Fruit fly (Drosophila melanogaster) whole organism, embryonic: Measurements from ENCODE around the gene CG10587.

Experiments
- ATbp ChIP-seq: fragments of 200-800 bp; sonication (Bioruptor generic); optimal IDR thresholded peaks from 2 replicates; lab custom pipeline; 2017; ENCODE audit warnings: missing biosample characterization, mild to moderate bottlenecking, missing genetic modification characterization, missing genetic modification reagents
- Antp ChIP-seq: fragments of 200-800 bp; sonication (Bioruptor generic); optimal IDR thresholded peaks from 3 replicates; lab custom pipeline; 2016; ENCODE audit warnings: missing biosample characterization, missing genetic modification characterization
- Atf-2 ChIP-seq: fragments of 200-800 bp; sonication (Bioruptor generic); optimal IDR thresholded peaks from 2 replicates; lab custom pipeline; 2016; ENCODE audit warnings: missing biosample characterization, missing genetic modification characterization
- CG10431 ChIP-seq: fragments of 200-800 bp; sonication (Bioruptor generic); optimal IDR thresholded peaks from 3 replicates; lab custom pipeline; 2018; ENCODE audit warnings: missing biosample characterization, mild to moderate bottlenecking, missing genetic modification characterization
- CG11560 ChIP-seq: fragments of 200-800 bp; sonication (Bioruptor generic); IDR thresholded peaks from 3 replicates; pipeline ENCODE4 v1.3.6; 2022; ENCODE audit warnings: missing biosample characterization, missing genetic modification characterization
- CG13123 ChIP-seq: fragments of 200-800 bp; sonication (Bioruptor generic); optimal IDR thresholded peaks from 2 replicates; lab custom pipeline; 2016; ENCODE audit warnings: missing biosample characterization, missing genetic modification characterization
- CG13894 ChIP-seq: fragments of 200-800 bp; sonication (Bioruptor generic); optimal IDR thresholded peaks from 3 replicates; lab custom pipeline; 2018; ENCODE audit warnings: missing biosample characterization, mild to moderate bottlenecking, missing genetic modification characterization, moderate library complexity
- CG17328 ChIP-seq: fragments of 200-800 bp; sonication (Bioruptor generic); IDR thresholded peaks from 2 replicates; pipeline ENCODE4 v1.3.6; 2022; ENCODE audit warnings: missing biosample characterization, missing genetic modification characterization
- CG17829 ChIP-seq: fragments of 200-800 bp; optimal IDR thresholded peaks from 2 replicates; lab custom pipeline; 2019; ENCODE audit warnings: missing biosample characterization, mild to moderate bottlenecking, missing genetic modification characterization, moderate library complexity
- CG18262 ChIP-seq: fragments of 200-800 bp; optimal IDR thresholded peaks from 3 replicates; lab custom pipeline; 2019; ENCODE audit warnings: missing biosample characterization, mild to moderate bottlenecking, missing genetic modification characterization, moderate library complexity
- CG2120 ChIP-seq: fragments of 200-800 bp; sonication (Bioruptor generic); optimal IDR thresholded peaks from 3 replicates; lab custom pipeline; 2016; ENCODE audit warnings: missing biosample characterization, missing genetic modification characterization
- CG3065 ChIP-seq: fragments of 200-800 bp; sonication (Bioruptor generic); optimal IDR thresholded peaks from 2 replicates; lab custom pipeline; 2016; ENCODE audit warnings: missing biosample characterization, missing genetic modification characterization
- CG32532 ChIP-seq: fragments of 200-800 bp; sonication (Bioruptor generic); IDR thresholded peaks from 2 replicates; pipeline ENCODE4 v1.3.6; 2022; ENCODE audit warnings: missing biosample characterization, missing genetic modification characterization
- CG4360 ChIP-seq: fragments of 200-800 bp; sonication (Bioruptor generic); IDR thresholded peaks from 2 replicates; pipeline ENCODE4 v1.3.6; 2022; ENCODE audit warnings: missing biosample characterization, missing genetic modification characterization
- CG4730 ChIP-seq: fragments of 200-800 bp; sonication (Bioruptor generic); IDR thresholded peaks from 2 replicates; pipeline ENCODE4 v1.3.6; 2022; ENCODE audit warnings: missing biosample characterization, missing genetic modification characterization
- CG6765 ChIP-seq: fragments of 200-800 bp; sonication (Bioruptor generic); optimal IDR thresholded peaks from 3 replicates; lab custom pipeline; 2017; ENCODE audit warnings: missing biosample characterization, mild to moderate bottlenecking, missing genetic modification characterization
- CG6791 ChIP-seq: fragments of 200-800 bp; sonication (Bioruptor generic); IDR thresholded peaks from 3 replicates; pipeline ENCODE4 v1.3.6; 2022; ENCODE audit warnings: missing biosample characterization, missing genetic modification characterization; ENCODE audit not compliant: partially characterized antibody
- CG8290 ChIP-seq, 3 experiments: fragments of 200-800 bp; sonication (Bioruptor generic); optimal IDR thresholded peaks; 2 replicates each; lab custom pipeline; 2016 to 2019; ENCODE audit warnings: missing biosample characterization in 3 of 3, missing genetic modification characterization in 3 of 3, mild to moderate bottlenecking in 2 of 3, moderate library complexity in 1 of 3
- CG8359 ChIP-seq: fragments of 200-800 bp; sonication (Bioruptor generic); optimal IDR thresholded peaks from 2 replicates; lab custom pipeline; 2017; ENCODE audit warnings: missing biosample characterization, mild to moderate bottlenecking, missing genetic modification characterization, borderline replicate concordance
- CG8924 ChIP-seq: fragments of 200-800 bp; optimal IDR thresholded peaks from 3 replicates; lab custom pipeline; 2019; ENCODE audit warnings: missing biosample characterization, mild to moderate bottlenecking, missing genetic modification characterization, moderate library complexity
- HLH54F ChIP-seq: fragments of 200-800 bp; sonication (Bioruptor generic); optimal IDR thresholded peaks from 3 replicates; lab custom pipeline; 2016; ENCODE audit warnings: missing biosample characterization, missing genetic modification characterization
- Hr3 ChIP-seq: fragments of 200-800 bp; sonication (Bioruptor generic); optimal IDR thresholded peaks from 3 replicates; lab custom pipeline; 2016; ENCODE audit warnings: missing biosample characterization, missing genetic modification characterization
- Hsf ChIP-seq: fragments of 200-800 bp; sonication (Bioruptor generic); optimal IDR thresholded peaks from 3 replicates; lab custom pipeline; 2016; ENCODE audit warnings: missing biosample characterization, missing genetic modification characterization
- Jarid2 ChIP-seq: fragments of 200-800 bp; sonication (Bioruptor generic); optimal IDR thresholded peaks from 3 replicates; lab custom pipeline; 2017; ENCODE audit warnings: mild to moderate bottlenecking, missing biosample characterization, missing genetic modification reagents, missing genetic modification characterization
- Nf-YC ChIP-seq: fragments of 200-800 bp; optimal IDR thresholded peaks from 3 replicates; lab custom pipeline; 2019; ENCODE audit warnings: missing biosample characterization, mild to moderate bottlenecking, missing genetic modification characterization, moderate library complexity
- Taf1 ChIP-seq: fragments of 200-800 bp; sonication (Bioruptor generic); IDR thresholded peaks from 2 replicates; pipeline ENCODE4 v1.3.6; 2022; ENCODE audit warnings: missing biosample characterization, missing genetic modification characterization
- Trl ChIP-seq, 3 experiments: fragments of >200 bp in 2 of 3; fragments of 200-800 bp in 1 of 3; sonication (Bioruptor generic) in 1 of 3; optimal IDR thresholded peaks; 2 replicates in 1 of 3; 3 replicates in 2 of 3; lab custom pipeline; 2016 to 2017; ENCODE audit warnings: missing biosample characterization in 1 of 3, missing genetic modification characterization in 1 of 3
- ato ChIP-seq: fragments of 200-800 bp; sonication (Bioruptor generic); IDR thresholded peaks from 2 replicates; pipeline ENCODE4 v1.3.6; 2022; ENCODE audit warnings: missing biosample characterization, missing genetic modification characterization; ENCODE audit not compliant: partially characterized antibody
- btn ChIP-seq: fragments of 200-800 bp; sonication (Bioruptor generic); optimal IDR thresholded peaks from 2 replicates; lab custom pipeline; 2016; ENCODE audit warnings: missing biosample characterization, missing genetic modification characterization
- cad ChIP-seq: fragments of >200 bp; optimal IDR thresholded peaks from 2 replicates; lab custom pipeline; 2017; ENCODE audit warnings: missing biosample characterization, missing genetic modification characterization
- cato ChIP-seq: fragments of 200-800 bp; sonication (Bioruptor generic); optimal IDR thresholded peaks from 2 replicates; lab custom pipeline; 2016; ENCODE audit warnings: missing biosample characterization, missing genetic modification characterization, borderline replicate concordance
- chinmo ChIP-seq: fragments of 200-800 bp; sonication (Bioruptor generic); IDR thresholded peaks from 4 replicates; pipeline ENCODE4 v1.3.6; 2022; ENCODE audit warnings: missing biosample characterization, missing genetic modification characterization; ENCODE audit not compliant: partially characterized antibody
- chm ChIP-seq: fragments of 200-800 bp; sonication (Bioruptor generic); IDR thresholded peaks from 2 replicates; pipeline ENCODE4 v1.3.6; 2022; ENCODE audit warnings: missing biosample characterization, missing genetic modification characterization
- crol ChIP-seq: fragments of 200-800 bp; sonication (Bioruptor generic); IDR thresholded peaks from 2 replicates; pipeline ENCODE4 v1.3.6; 2022; ENCODE audit warnings: missing biosample characterization, missing genetic modification characterization
- fru ChIP-seq: fragments of >200 bp; optimal IDR thresholded peaks from 2 replicates; lab custom pipeline; 2017
- gce ChIP-seq: fragments of 200-800 bp; sonication (Bioruptor generic); IDR thresholded peaks from 3 replicates; pipeline ENCODE4 v1.3.6; 2022; ENCODE audit warnings: missing biosample characterization, missing genetic modification characterization
- gt ChIP-seq: fragments of 200-800 bp; sonication (Bioruptor generic); IDR thresholded peaks from 2 replicates; pipeline ENCODE4 v1.3.6; 2022; ENCODE audit warnings: missing biosample characterization, missing genetic modification characterization
- hbn ChIP-seq: fragments of 200-800 bp; sonication (Bioruptor generic); IDR thresholded peaks from 2 replicates; pipeline ENCODE4 v1.3.6; 2022; ENCODE audit warnings: missing biosample characterization, missing genetic modification characterization; ENCODE audit not compliant: partially characterized antibody
- insv ChIP-seq, 2 experiments: fragments of 200-800 bp; sonication (Bioruptor generic); optimal IDR thresholded peaks; 3 replicates each; lab custom pipeline; 2016 to 2018; ENCODE audit warnings: missing biosample characterization in 2 of 2, missing genetic modification characterization in 2 of 2
- kah ChIP-seq: fragments of 200-800 bp; sonication (Bioruptor generic); optimal IDR thresholded peaks from 2 replicates; lab custom pipeline; 2018; ENCODE audit warnings: missing biosample characterization, mild to moderate bottlenecking, missing genetic modification characterization
- luna ChIP-seq: fragments of 200-800 bp; sonication (Bioruptor generic); optimal IDR thresholded peaks from 2 replicates; lab custom pipeline; 2016; ENCODE audit warnings: missing biosample characterization, missing genetic modification characterization
- otp ChIP-seq: fragments of 200-800 bp; sonication (Bioruptor generic); IDR thresholded peaks from 3 replicates; pipeline ENCODE4, ENCODE4 v1.3.6; 2022; ENCODE audit warnings: missing biosample characterization, missing genetic modification characterization
- pnt ChIP-seq: fragments of 200-800 bp; sonication (Bioruptor generic); optimal IDR thresholded peaks from 3 replicates; lab custom pipeline; 2016; ENCODE audit warnings: missing biosample characterization, missing genetic modification characterization
- slbo ChIP-seq: fragments of 200-800 bp; sonication (Bioruptor generic); IDR thresholded peaks from 2 replicates; pipeline ENCODE4 v1.3.6; 2022; ENCODE audit warnings: missing biosample characterization, missing genetic modification characterization
- stc ChIP-seq: fragments of 200-800 bp; sonication (Bioruptor generic); IDR thresholded peaks from 2 replicates; pipeline ENCODE4 v1.3.6; 2022; ENCODE audit warnings: missing biosample characterization, missing genetic modification characterization
- sug ChIP-seq: fragments of 200-800 bp; optimal IDR thresholded peaks from 2 replicates; lab custom pipeline; 2019; ENCODE audit warnings: missing biosample characterization, mild to moderate bottlenecking, missing genetic modification characterization, moderate library complexity
- ttk ChIP-seq: fragments of 200-800 bp; sonication (Bioruptor generic); IDR thresholded peaks from 2 replicates; pipeline ENCODE4 v2.1.2; 2022; ENCODE audit warnings: missing biosample characterization, missing genetic modification characterization
- tx ChIP-seq: fragments of 200-800 bp; sonication (Bioruptor generic); optimal IDR thresholded peaks from 2 replicates; lab custom pipeline; 2016; ENCODE audit warnings: missing biosample characterization, missing genetic modification characterization
- zfh2 ChIP-seq: fragments of 200-800 bp; sonication (Bioruptor generic); optimal IDR thresholded peaks from 2 replicates; lab custom pipeline; 2016; ENCODE audit warnings: missing biosample characterization, missing genetic modification characterization

CG10587 gene

dm6 chr3L:20949371-20950135 lies 12.8 kb downstream of the CG10587 start, which contains the start of gene fng (continued):
- TF ChIP-seq gce (GFP tag; lab: Robert Waterston, UW) (peak; percentile 57; the same call in 1 of the 3 replicates), chm (GFP tag; lab: Robert Waterston, UW) (peak; percentile 66), pnt (GFP tag; lab: Kevin White, UChicago) (no peak), CG17328 (GFP tag; lab: Robert Waterston, UW) (peak; percentile 47; the same call in 1 of the 2 replicates), slbo (GFP tag; lab: Robert Waterston, UW) (0 out of 2 replicates have a peak, but pooled peaks have one; percentile 25), CG8290 (GFP tag; optimal IDR thresholded peaks at IDR 0.05; lab: Kevin White, UChicago) (no peak), CG8290 (tag; optimal IDR thresholded peaks at IDR 0.05; lab: Kevin White, UChicago) (peak in 1 of 2 experiments; percentile 8), CG11560 (tag; lab: Robert Waterston, UW) (no peak), zfh2 (GFP tag; lab: Kevin White, UChicago) (no peak), CG6791 (no peak), Hr3 (GFP tag; lab: Kevin White, UChicago) (no peak), cad (no peak), HLH54F (no peak), Trl (optimal IDR thresholded peaks at IDR 0.05; lab: Kevin White, UChicago) (peak; percentile 96 to 99), Trl (GFP tag; optimal IDR thresholded peaks at IDR 0.05; lab: Kevin White, UChicago) (peak; percentile 21), CG8359 (GFP tag; lab: Kevin White, UChicago) (peak; percentile 21), sug (tag; lab: Kevin White, UChicago) (no peak), btn (no peak), CG18262 (no peak), gt (GFP tag; lab: Robert Waterston, UW) (no peak), CG4360 (GFP tag; lab: Robert Waterston, UW) (peak; percentile 42), Jarid2 (GFP tag; lab: Kevin White, UChicago) (peak; percentile 97), CG13123 (GFP tag; lab: Kevin White, UChicago) (no peak), luna (no peak), CG32532 (GFP tag; lab: Robert Waterston, UW) (peak; percentile 66; the same call in 1 of the 2 replicates), fru (lab: Kevin White, UChicago) (no peak), ato (no peak), CG10431 (no peak), otp (GFP tag; lab: Robert Waterston, UW) (no peak), Antp (GFP tag; lab: Kevin White, UChicago) (no peak), tx (GFP tag; lab: Kevin White, UChicago) (no peak), Nf-YC (tag; lab: Kevin White, UChicago) (peak; percentile 88), CG4730 (GFP tag; lab: Robert Waterston, UW) (no peak), CG13894 (tag; lab: Kevin White, UChicago) (peak; percentile 46), CG3065 (GFP tag; lab: Kevin White, UChicago) (no peak), insv (GFP tag; optimal IDR thresholded peaks at IDR 0.05; lab: Kevin White, UChicago) (peak; percentile 58 to 94), ttk (GFP tag; lab: Robert Waterston, UW) (no peak), CG6765 (GFP tag; lab: Kevin White, UChicago) (no peak), hbn (GFP tag; lab: Robert Waterston, UW) (peak; percentile 50; the same call in 1 of the 2 replicates), Atf-2 (GFP tag; lab: Kevin White, UChicago) (no peak), CG8924 (no peak), CG2120 (GFP tag; lab: Kevin White, UChicago) (no peak), ATbp (no peak), Taf1 (GFP tag; lab: Robert Waterston, UW) (no peak), cato (GFP tag; lab: Kevin White, UChicago) (no peak), CG17829 (tag; lab: Kevin White, UChicago) (peak; percentile 11), crol (GFP tag; lab: Robert Waterston, UW) (no peak; the same call in 1 of the 2 replicates), stc (GFP tag; lab: Robert Waterston, UW) (no peak), chinmo (GFP tag; lab: Robert Waterston, UW) (peak; percentile 67; the same call in 1 of the 4 replicates), kah (GFP tag; lab: Kevin White, UChicago) (no peak), Hsf (no peak)
